Fruit fly (Drosophila melanogaster) whole organism, embryonic: ENCODE results near the gene CG4880.

Source experiments
- CG11247 ChIP-seq: fragments of 200-800 bp; sonication (Bioruptor generic); IDR thresholded peaks from 2 replicates; pipeline ENCODE4 v1.3.6; 2022; ENCODE audit warnings: missing biosample characterization, missing genetic modification characterization
- CG11456 ChIP-seq: fragments of 200-800 bp; sonication (Bioruptor generic); IDR thresholded peaks from 3 replicates; pipeline ENCODE4 v1.3.6; 2022; ENCODE audit warnings: missing biosample characterization, missing genetic modification characterization
- CG11723 ChIP-seq: fragments of 200-800 bp; sonication (Bioruptor generic); optimal IDR thresholded peaks from 2 replicates; lab custom pipeline; 2017; ENCODE audit warnings: missing biosample characterization, mild to moderate bottlenecking, missing genetic modification characterization
- CG13775 ChIP-seq: fragments of 200-800 bp; sonication (Bioruptor generic); optimal IDR thresholded peaks from 3 replicates; lab custom pipeline; 2017; ENCODE audit warnings: missing biosample characterization, mild to moderate bottlenecking, missing genetic modification characterization
- CG14050 ChIP-seq: fragments of 200-800 bp; sonication (Bioruptor generic); IDR thresholded peaks from 3 replicates; pipeline ENCODE4 v1.3.6; 2022; ENCODE audit warnings: missing biosample characterization, missing genetic modification characterization
- CG14860 ChIP-seq: fragments of 200-800 bp; sonication (Bioruptor generic); IDR thresholded peaks from 3 replicates; pipeline ENCODE4 v1.3.6; 2022; ENCODE audit warnings: missing biosample characterization, missing genetic modification characterization; ENCODE audit not compliant: partially characterized antibody
- CG17802 ChIP-seq: fragments of 200-800 bp; sonication (Bioruptor generic); optimal IDR thresholded peaks from 2 replicates; lab custom pipeline; 2018; ENCODE audit warnings: missing biosample characterization, mild to moderate bottlenecking, missing genetic modification characterization, moderate library complexity
- CG18619 ChIP-seq: fragments of 200-800 bp; sonication (Bioruptor generic); optimal IDR thresholded peaks from 3 replicates; lab custom pipeline; 2017; ENCODE audit warnings: missing biosample characterization, mild to moderate bottlenecking, missing genetic modification characterization
- CG2678 ChIP-seq: fragments of 200-800 bp; sonication (Bioruptor generic); optimal IDR thresholded peaks from 3 replicates; lab custom pipeline; 2019; ENCODE audit warnings: missing biosample characterization, mild to moderate bottlenecking, missing genetic modification characterization, moderate library complexity
- CG30020 ChIP-seq: fragments of 200-800 bp; optimal IDR thresholded peaks from 2 replicates; lab custom pipeline; 2019; ENCODE audit warnings: missing biosample characterization, mild to moderate bottlenecking, missing genetic modification characterization, moderate library complexity
- CG31441 ChIP-seq: fragments of 200-800 bp; sonication (Bioruptor generic); IDR thresholded peaks from 2 replicates; pipeline ENCODE4 v1.3.6; 2022; ENCODE audit warnings: missing biosample characterization, missing genetic modification characterization
- CG3407 ChIP-seq: fragments of 200-800 bp; sonication (Bioruptor generic); optimal IDR thresholded peaks from 2 replicates; lab custom pipeline; 2018; ENCODE audit warnings: missing biosample characterization, mild to moderate bottlenecking, missing genetic modification characterization
- CG34224 ChIP-seq: fragments of 200-800 bp; sonication (Bioruptor generic); IDR thresholded peaks from 3 replicates; pipeline ENCODE4 v1.3.6; 2022; ENCODE audit warnings: missing biosample characterization, missing genetic modification characterization; ENCODE audit not compliant: partially characterized antibody
- CG34376 ChIP-seq: fragments of 200-800 bp; sonication (Bioruptor generic); optimal IDR thresholded peaks from 2 replicates; lab custom pipeline; 2018; ENCODE audit warnings: missing biosample characterization, mild to moderate bottlenecking, missing genetic modification characterization
- CG5953 ChIP-seq: fragments of 200-800 bp; sonication (Bioruptor generic); IDR thresholded peaks from 2 replicates; pipeline ENCODE4 v1.3.6; 2022; ENCODE audit warnings: missing biosample characterization, missing genetic modification characterization
- CG6854 ChIP-seq: fragments of 200-800 bp; sonication (Bioruptor generic); optimal IDR thresholded peaks from 3 replicates; lab custom pipeline; 2017; ENCODE audit warnings: missing biosample characterization, mild to moderate bottlenecking, missing genetic modification characterization
- CG7839 ChIP-seq: fragments of 200-800 bp; sonication (Bioruptor generic); optimal IDR thresholded peaks from 3 replicates; lab custom pipeline; 2018; ENCODE audit warnings: missing biosample characterization, mild to moderate bottlenecking, missing genetic modification characterization, moderate library complexity
- CG8089 ChIP-seq: fragments of 200-800 bp; sonication (Bioruptor generic); optimal IDR thresholded peaks from 3 replicates; lab custom pipeline; 2016; ENCODE audit warnings: missing biosample characterization, missing genetic modification characterization
- CG8478 ChIP-seq: fragments of >200 bp; optimal IDR thresholded peaks from 2 replicates; lab custom pipeline; 2018
- D ChIP-seq, 2 experiments: fragments of 200-800 bp in 1 of 2; fragments of >200 bp in 1 of 2; sonication (Bioruptor generic) in 1 of 2; optimal IDR thresholded peaks; 2 replicates in 1 of 2; 3 replicates in 1 of 2; lab custom pipeline; 2017; ENCODE audit warnings: mild to moderate bottlenecking in 1 of 2, missing biosample characterization in 1 of 2, missing genetic modification characterization in 1 of 2, missing genetic modification reagents in 1 of 2
- Deaf1 ChIP-seq: fragments of 200-800 bp; optimal IDR thresholded peaks from 3 replicates; lab custom pipeline; 2019; ENCODE audit warnings: missing biosample characterization, mild to moderate bottlenecking, missing genetic modification characterization, moderate library complexity
- Dll ChIP-seq: fragments of 200-800 bp; sonication (Bioruptor generic); IDR thresholded peaks from 4 replicates; pipeline ENCODE4 v1.3.6; 2022; ENCODE audit warnings: missing biosample characterization, missing genetic modification characterization; ENCODE audit not compliant: partially characterized antibody
- Dref ChIP-seq: fragments of 200-800 bp; sonication (Bioruptor generic); IDR thresholded peaks from 2 replicates; pipeline ENCODE4 v1.3.6; 2022; ENCODE audit warnings: missing biosample characterization, missing genetic modification characterization
- Gug ChIP-seq: fragments of 200-800 bp; sonication (Bioruptor generic); IDR thresholded peaks from 4 replicates; pipeline ENCODE4 v1.3.6; 2022; ENCODE audit warnings: missing biosample characterization, missing genetic modification characterization
- Hmr ChIP-seq: fragments of 200-800 bp; sonication (Bioruptor generic); optimal IDR thresholded peaks from 3 replicates; lab custom pipeline; 2017; ENCODE audit warnings: mild to moderate bottlenecking, missing biosample characterization, missing genetic modification reagents, missing genetic modification characterization
- Hr39 ChIP-seq: fragments of >200 bp; optimal IDR thresholded peaks from 2 replicates; lab custom pipeline; 2017
- Hsf ChIP-seq: fragments of 200-800 bp; sonication (Bioruptor generic); optimal IDR thresholded peaks from 3 replicates; lab custom pipeline; 2016; ENCODE audit warnings: missing biosample characterization, missing genetic modification characterization
- NfI ChIP-seq: fragments of 200-800 bp; sonication (Bioruptor generic); optimal IDR thresholded peaks from 3 replicates; lab custom pipeline; 2018; ENCODE audit warnings: missing biosample characterization, mild to moderate bottlenecking, missing genetic modification characterization, moderate library complexity
- amos ChIP-seq: fragments of 200-800 bp; sonication (Bioruptor generic); IDR thresholded peaks from 2 replicates; pipeline ENCODE4 v1.3.6; 2022; ENCODE audit warnings: missing biosample characterization, missing genetic modification characterization; ENCODE audit not compliant: partially characterized antibody
- bbx ChIP-seq: fragments of 200-800 bp; sonication (Bioruptor generic); IDR thresholded peaks from 2 replicates; pipeline ENCODE4 v1.3.6; 2022; ENCODE audit warnings: missing biosample characterization, missing genetic modification characterization; ENCODE audit not compliant: partially characterized antibody
- ftz-f1 ChIP-seq: fragments of 200-800 bp; sonication (Bioruptor generic); optimal IDR thresholded peaks from 2 replicates; lab custom pipeline; 2016; ENCODE audit warnings: missing biosample characterization, missing genetic modification characterization
- gfzf ChIP-seq: fragments of 200-800 bp; sonication (Bioruptor generic); optimal IDR thresholded peaks from 2 replicates; lab custom pipeline; 2016; ENCODE audit warnings: missing biosample characterization, mild to moderate bottlenecking, missing genetic modification characterization, moderate library complexity
- gsb-n ChIP-seq: fragments of 200-800 bp; sonication (Bioruptor generic); optimal IDR thresholded peaks from 3 replicates; lab custom pipeline; 2018; ENCODE audit warnings: missing biosample characterization, mild to moderate bottlenecking, missing genetic modification characterization
- hbn ChIP-seq: fragments of 200-800 bp; sonication (Bioruptor generic); IDR thresholded peaks from 2 replicates; pipeline ENCODE4 v1.3.6; 2022; ENCODE audit warnings: missing biosample characterization, missing genetic modification characterization; ENCODE audit not compliant: partially characterized antibody
- insv ChIP-seq, 2 experiments: fragments of 200-800 bp; sonication (Bioruptor generic); optimal IDR thresholded peaks; 3 replicates each; lab custom pipeline; 2016 to 2018; ENCODE audit warnings: missing biosample characterization in 2 of 2, missing genetic modification characterization in 2 of 2
- ken ChIP-seq: fragments of 200-800 bp; sonication (Bioruptor generic); IDR thresholded peaks from 3 replicates; pipeline ENCODE4 v1.3.6; 2022; ENCODE audit warnings: missing biosample characterization, missing genetic modification characterization
- mld ChIP-seq: fragments of 200-800 bp; sonication (Bioruptor generic); IDR thresholded peaks from 3 replicates; pipeline ENCODE4 v1.3.6; 2022; ENCODE audit warnings: missing biosample characterization, missing genetic modification characterization; ENCODE audit not compliant: partially characterized antibody
- pan ChIP-seq, 4 experiments: fragments of >200 bp in 3 of 4; fragments of 200-800 bp in 1 of 4; sonication (Bioruptor generic) in 1 of 4; optimal IDR thresholded peaks in 3 of 4; IDR thresholded peaks in 1 of 4; 2 replicates each; pipeline versions ENCODE4 v1.3.6 to Lab custom; 2017 to 2022; ENCODE audit warnings: missing biosample characterization in 2 of 4, missing genetic modification characterization in 2 of 4, mixed read lengths in 1 of 4
- pb ChIP-seq: fragments of 200-800 bp; sonication (Bioruptor generic); optimal IDR thresholded peaks from 3 replicates; lab custom pipeline; 2016; ENCODE audit warnings: missing biosample characterization, missing genetic modification characterization
- prd ChIP-seq, 3 experiments: fragments of >200 bp in 2 of 3; fragments of 200-800 bp in 1 of 3; sonication (Bioruptor generic) in 1 of 3; optimal IDR thresholded peaks in 2 of 3; IDR thresholded peaks in 1 of 3; 2 replicates in 2 of 3; 3 replicates in 1 of 3; pipeline versions ENCODE4 v1.3.6 to Lab custom; 2017 to 2022; ENCODE audit warnings: missing biosample characterization in 1 of 3, missing genetic modification characterization in 1 of 3
- pum ChIP-seq: fragments of 200-800 bp; sonication (Bioruptor generic); optimal IDR thresholded peaks from 2 replicates; lab custom pipeline; 2016; ENCODE audit warnings: missing biosample characterization, missing genetic modification characterization
- sens ChIP-seq: fragments of 200-800 bp; sonication (Bioruptor generic); peaks from one replicate; lab custom pipeline; 2016; ENCODE audit warnings: missing biosample characterization, missing genetic modification characterization
- sna ChIP-seq: fragments of 200-800 bp; sonication (Bioruptor generic); IDR thresholded peaks from 2 replicates; pipeline ENCODE4 v1.3.6; 2022; ENCODE audit warnings: missing biosample characterization, missing genetic modification characterization; ENCODE audit not compliant: partially characterized antibody
- so ChIP-seq: fragments of 200-800 bp; sonication (Bioruptor generic); IDR thresholded peaks from 3 replicates; pipeline ENCODE4 v1.3.6; 2022; ENCODE audit warnings: missing biosample characterization, missing genetic modification characterization
- stwl ChIP-seq: fragments of 200-800 bp; sonication (Bioruptor generic); optimal IDR thresholded peaks from 3 replicates; lab custom pipeline; 2018; ENCODE audit warnings: missing biosample characterization, mild to moderate bottlenecking, missing genetic modification characterization, moderate library complexity
- toy ChIP-seq: fragments of 200-800 bp; sonication (Bioruptor generic); IDR thresholded peaks from 2 replicates; pipeline ENCODE4 v1.3.6; 2022; ENCODE audit warnings: missing biosample characterization, missing genetic modification characterization
- trem ChIP-seq: fragments of 200-800 bp; optimal IDR thresholded peaks from 3 replicates; lab custom pipeline; 2019; ENCODE audit warnings: missing biosample characterization, mild to moderate bottlenecking, missing genetic modification characterization, moderate library complexity
- tup ChIP-seq: fragments of 200-800 bp; sonication (Bioruptor generic); optimal IDR thresholded peaks from 2 replicates; lab custom pipeline; 2016; ENCODE audit warnings: missing biosample characterization, mild to moderate bottlenecking, missing genetic modification characterization, moderate library complexity
- wor ChIP-seq: fragments of 200-800 bp; sonication (Bioruptor generic); IDR thresholded peaks from 2 replicates; pipeline ENCODE4 v1.3.6; 2022; ENCODE audit warnings: missing biosample characterization, missing genetic modification characterization

CG4880 gene

dm6 chrX:16839905-16840304 lies 46.7 kb upstream of the CG4880 start (continued):
- no peak for TF ChIP-seq CG17802
- TF ChIP-seq CG8089 (GFP tag; lab: Kevin White, UChicago): no peak
- no peak for TF ChIP-seq Hr39 (lab: Kevin White, UChicago)
- no peak for TF ChIP-seq Dll (GFP tag; lab: Robert Waterston, UW)
- TF ChIP-seq Deaf1 (tag; lab: Kevin White, UChicago): no peak
- TF ChIP-seq so (GFP tag; lab: Robert Waterston, UW): no peak
- TF ChIP-seq CG3407 (GFP tag; lab: Kevin White, UChicago): no peak
- no peak for TF ChIP-seq CG14050 (GFP tag; lab: Robert Waterston, UW)
- no peak for TF ChIP-seq CG34376 (GFP tag; lab: Kevin White, UChicago)
- TF ChIP-seq bbx (GFP tag; lab: Robert Waterston, UW): peak; percentile 47; the same call in 1 of the 2 replicates
- TF ChIP-seq CG13775 (GFP tag; lab: Kevin White, UChicago): no peak
- no peak for TF ChIP-seq CG14860 (GFP tag; lab: Robert Waterston, UW)
- peak; percentile 76 for TF ChIP-seq CG11456 (GFP tag; lab: Robert Waterston, UW)
- no peak for TF ChIP-seq CG8478 (lab: Kevin White, UChicago)
- no peak for TF ChIP-seq CG6854 (GFP tag; lab: Kevin White, UChicago)
- no peak for TF ChIP-seq tup (GFP tag; lab: Kevin White, UChicago)
- TF ChIP-seq wor (GFP tag; lab: Robert Waterston, UW): no peak
- no peak for TF ChIP-seq insv (GFP tag; optimal IDR thresholded peaks at IDR 0.05; lab: Kevin White, UChicago)
- TF ChIP-seq Gug (GFP tag; lab: Robert Waterston, UW): peak; percentile 14; the same call in 1 of the 4 replicates
- no peak for TF ChIP-seq Hsf
- TF ChIP-seq sna (GFP tag; lab: Robert Waterston, UW): no peak
- TF ChIP-seq CG34224 (GFP tag; lab: Robert Waterston, UW): no peak
- no peak for TF ChIP-seq hbn (GFP tag; lab: Robert Waterston, UW)
- TF ChIP-seq CG2678 (tag; lab: Kevin White, UChicago): no peak
- peak; percentile 3 for TF ChIP-seq pum (GFP tag; lab: Kevin White, UChicago)
- peak; percentile 30 for TF ChIP-seq CG7839 (tag; lab: Kevin White, UChicago)
- no peak for TF ChIP-seq CG18619 (GFP tag; lab: Kevin White, UChicago)
- no peak for TF ChIP-seq toy (GFP tag; lab: Robert Waterston, UW)
- no peak for TF ChIP-seq pb (GFP tag; lab: Kevin White, UChicago)
- TF ChIP-seq CG5953 (GFP tag; lab: Robert Waterston, UW): 0 out of 2 replicates have a peak, but pooled peaks have one; percentile 33
- peak; percentile 87 for TF ChIP-seq stwl (tag; lab: Kevin White, UChicago)
- no peak for TF ChIP-seq mld
- TF ChIP-seq pan (optimal IDR thresholded peaks at IDR 0.05; lab: Kevin White, UChicago): no peak
- no peak for TF ChIP-seq pan (GFP tag; optimal IDR thresholded peaks at IDR 0.05 in 1 of 2, IDR thresholded peaks at IDR 0.05 in 1 of 2)
- TF ChIP-seq Hmr: no peak
- no peak for TF ChIP-seq gsb-n (tag; lab: Kevin White, UChicago)
- no peak for TF ChIP-seq trem (tag; lab: Kevin White, UChicago)
- TF ChIP-seq NfI (GFP tag; lab: Kevin White, UChicago): peak; percentile 6
- TF ChIP-seq ftz-f1: no peak
- TF ChIP-seq gfzf (GFP tag; lab: Kevin White, UChicago): peak; percentile 9
- 0 out of 3 replicates have a peak, but pooled peaks have one; percentile 33 for TF ChIP-seq ken
- no peak for TF ChIP-seq CG11723
- no peak for TF ChIP-seq CG30020 (tag; lab: Kevin White, UChicago)
- TF ChIP-seq sens: peak; percentile 52
- TF ChIP-seq Dref (GFP tag; lab: Robert Waterston, UW): no peak; the same call in 1 of the 2 replicates
- TF ChIP-seq amos (GFP tag; lab: Robert Waterston, UW): peak; percentile 38; the same call in 1 of the 2 replicates
- TF ChIP-seq CG31441 (GFP tag; lab: Robert Waterston, UW): no peak
- no peak for TF ChIP-seq D (optimal IDR thresholded peaks at IDR 0.05; lab: Kevin White, UChicago)
- no peak for TF ChIP-seq D (GFP tag; optimal IDR thresholded peaks at IDR 0.05; lab: Kevin White, UChicago)
- peak; percentile 34; the same call in 1 of the 2 replicates for TF ChIP-seq CG11247 (GFP tag; lab: Robert Waterston, UW)
- TF ChIP-seq prd (optimal IDR thresholded peaks at IDR 0.05; lab: Kevin White, UChicago): no peak
- TF ChIP-seq prd (GFP tag; IDR thresholded peaks at IDR 0.05; lab: Robert Waterston, UW): no peak
